Worm (Caenorhabditis elegans): ENCODE results near the gene ceh-54.

ceh-54 gene

DNA sequence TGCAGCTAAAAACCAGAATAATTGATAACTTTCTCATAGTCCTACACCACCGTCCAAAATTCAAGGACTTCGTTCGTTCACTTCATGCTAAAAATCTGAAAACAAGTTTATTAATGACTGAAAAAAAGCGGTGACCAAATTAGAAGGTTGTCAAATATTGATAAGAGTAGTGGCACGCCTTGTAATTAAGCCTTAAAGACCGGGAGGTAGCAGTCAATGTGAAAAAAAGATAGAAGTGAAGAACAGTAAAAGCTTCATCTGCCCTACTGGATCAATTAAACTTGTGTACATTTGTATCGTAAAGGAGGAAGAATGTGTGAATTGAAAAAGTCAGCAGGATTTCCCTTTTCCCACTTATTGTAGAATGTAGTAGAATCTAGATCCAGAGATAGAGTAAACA, 43.6 kb downstream of the ceh-54 start, which contains the start of gene tag-275:
tag-275 (minus strand) TSS at position 101 of the 400 bp plus-strand sequence.
- TF ChIP-seq nhr-129 (tag; optimal IDR thresholded peaks at IDR 0.05) (no peak), Y55F3AM.14 (GFP tag; optimal IDR thresholded peaks at IDR 0.05) (no peak), sma-3 (GFP tag; optimal IDR thresholded peaks at IDR 0.05) (no peak), R02D3.7 (tag; optimal IDR thresholded peaks at IDR 0.05) (no peak), blmp-1 (tag; optimal IDR thresholded peaks at IDR 0.05; ENCODE audit: insufficient read depth) (no peak), ceh-16 (tag; optimal IDR thresholded peaks at IDR 0.05) (no peak), unc-39 (tag; optimal IDR thresholded peaks at IDR 0.05) (no peak), elt-3 (tag; optimal IDR thresholded peaks at IDR 0.05) (no peak)

DNA sequence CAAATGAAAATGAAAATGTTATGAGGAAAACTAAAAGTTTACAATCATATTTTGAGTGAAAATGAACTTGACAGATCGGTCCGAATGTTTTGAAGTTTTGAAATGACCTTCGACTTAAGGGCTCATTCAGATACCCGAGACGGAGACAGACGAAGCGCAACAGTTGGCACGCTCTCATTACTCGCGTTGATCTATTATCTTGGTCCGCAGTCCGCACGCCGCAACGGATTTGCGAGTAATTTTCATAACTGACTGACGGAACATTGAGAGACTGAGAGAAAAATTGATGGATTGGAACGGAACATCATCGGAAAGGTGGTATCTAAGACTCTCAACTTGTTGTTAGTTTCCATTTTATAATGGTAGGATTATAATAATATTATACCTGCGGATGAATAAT, 48.1 kb downstream of the ceh-54 start:
- TF ChIP-seq gmeb-1 (tag; optimal IDR thresholded peaks at IDR 0.05) = no peak
- TF ChIP-seq nhr-77 (tag; optimal IDR thresholded peaks at IDR 0.05) = no peak
- TF ChIP-seq sma-9 (GFP tag; optimal IDR thresholded peaks at IDR 0.05) = no peak
- TF ChIP-seq sma-9 (tag; optimal IDR thresholded peaks at IDR 0.05) = no peak
- TF ChIP-seq unc-39 (tag; optimal IDR thresholded peaks at IDR 0.05) = no peak
- TF ChIP-seq sem-4 (tag; optimal IDR thresholded peaks at IDR 0.05) = peak; percentile 18
- TF ChIP-seq nhr-237 (tag; optimal IDR thresholded peaks at IDR 0.05) = no peak
- TF ChIP-seq ztf-1 (GFP tag; conservative IDR thresholded peaks at IDR 0.05) = no peak
- TF ChIP-seq lin-11 (tag; optimal IDR thresholded peaks at IDR 0.05) = no peak

All from whole organism, L2 larva.